Fruit fly (Drosophila melanogaster): ENCODE measurements around the gene CG5404.

Gene CG5404

DNA sequence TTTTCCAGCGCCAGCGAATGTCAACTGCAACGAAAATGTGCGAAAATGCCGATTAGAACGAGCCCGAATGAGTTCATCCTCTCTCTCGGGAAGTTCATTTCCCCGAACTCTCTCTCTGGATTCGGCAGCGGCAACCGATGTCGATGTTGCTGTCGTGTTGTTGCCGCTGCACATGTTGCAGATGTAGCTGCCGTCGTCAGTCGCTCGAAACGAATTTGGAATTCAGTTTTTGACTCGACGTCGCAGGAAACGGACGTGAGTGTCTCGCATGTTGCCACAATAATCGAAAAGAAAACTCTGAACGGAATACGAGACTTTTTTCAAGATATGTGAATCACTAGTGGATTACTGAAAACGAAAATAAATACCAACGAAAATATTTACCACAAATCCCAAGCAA, 38.5 kb upstream of the CG5404 start, which contains the start of gene pxb (continued):
- TF ChIP-seq Hey (tag; optimal IDR thresholded peaks at IDR 0.05) (no peak), dati (GFP tag; IDR thresholded peaks at IDR 0.05) (no peak), pzg (GFP tag; optimal IDR thresholded peaks at IDR 0.05) (no peak), Pdp1 (GFP tag; optimal IDR thresholded peaks at IDR 0.05) (no peak), HHEX (GFP tag; optimal IDR thresholded peaks at IDR 0.05) (no peak), NfI (GFP tag; optimal IDR thresholded peaks at IDR 0.05) (no peak), CG4707 (GFP tag; optimal IDR thresholded peaks at IDR 0.05) (no peak), sqz (GFP tag; optimal IDR thresholded peaks at IDR 0.05) (peak; percentile 61), CG15696 (tag; optimal IDR thresholded peaks at IDR 0.05) (no peak), ftz-f1 (GFP tag; optimal IDR thresholded peaks at IDR 0.05) (no peak), seq (GFP tag; IDR thresholded peaks at IDR 0.05) (no peak), CG18011 (GFP tag; optimal IDR thresholded peaks at IDR 0.05) (no peak), Bteb2 (GFP tag; optimal IDR thresholded peaks at IDR 0.05) (no peak), maf-S (GFP tag; optimal IDR thresholded peaks at IDR 0.05) (no peak), CG4404 (GFP tag; IDR thresholded peaks at IDR 0.05) (no peak), CG10959 (GFP tag; IDR thresholded peaks at IDR 0.05) (no peak), CG12769 (tag; optimal IDR thresholded peaks at IDR 0.05) (peak; percentile 30), Vsx1 (GFP tag; optimal IDR thresholded peaks at IDR 0.05) (no peak), CG12155 (GFP tag; optimal IDR thresholded peaks at IDR 0.05) (no peak), Kr (GFP tag; optimal IDR thresholded peaks at IDR 0.05) (peak; percentile 42), CG14441 (GFP tag; IDR thresholded peaks at IDR 0.05) (no peak), Meics (GFP tag; optimal IDR thresholded peaks at IDR 0.05) (no peak), CG30020 (tag; optimal IDR thresholded peaks at IDR 0.05) (no peak), CG8924 (tag; optimal IDR thresholded peaks at IDR 0.05) (peak; percentile 38), scrt (GFP tag; optimal IDR thresholded peaks at IDR 0.05) (peak; percentile 7), Hr39 (optimal IDR thresholded peaks at IDR 0.05) (no peak), vvl (GFP tag; IDR thresholded peaks at IDR 0.05) (peak; percentile 78), Optix (GFP tag; IDR thresholded peaks at IDR 0.05) (no peak), nau (GFP tag; optimal IDR thresholded peaks at IDR 0.05) (no peak), CG3163 (GFP tag; optimal IDR thresholded peaks at IDR 0.05) (no peak), CG17912 (GFP tag; optimal IDR thresholded peaks at IDR 0.05) (no peak), mirr (GFP tag; optimal IDR thresholded peaks at IDR 0.05) (no peak), CG34376 (GFP tag; optimal IDR thresholded peaks at IDR 0.05) (no peak), CG3281 (GFP tag; optimal IDR thresholded peaks at IDR 0.05) (no peak), CG10321 (GFP tag; IDR thresholded peaks at IDR 0.05) (no peak), Atf-2 (GFP tag; optimal IDR thresholded peaks at IDR 0.05) (peak; percentile 31), Xbp1 (GFP tag; optimal IDR thresholded peaks at IDR 0.05) (peak; percentile 15), CG14014 (GFP tag; IDR thresholded peaks at IDR 0.05) (no peak), chif (GFP tag; optimal IDR thresholded peaks at IDR 0.05) (peak in 1 of 2 experiments; percentile 48), ERR (GFP tag; optimal IDR thresholded peaks at IDR 0.05) (no peak), unc-4 (GFP tag; IDR thresholded peaks at IDR 0.05; ENCODE audit: partially characterized antibody) (no peak), en (GFP tag; optimal IDR thresholded peaks at IDR 0.05) (no peak), ranshi (GFP tag; IDR thresholded peaks at IDR 0.05) (no peak), CG8089 (GFP tag; optimal IDR thresholded peaks at IDR 0.05) (no peak)

Data from whole organism, embryonic.